Fruit fly (Drosophila melanogaster) whole organism, embryonic: Measurements from ENCODE around the gene Gr61a.

ENCODE experiments used
- Ada2b ChIP-seq: fragments of 200-800 bp; sonication (Bioruptor generic); IDR thresholded peaks from 2 replicates; pipeline ENCODE4 v1.3.6; 2022; ENCODE audit warnings: missing biosample characterization, missing genetic modification characterization
- Asciz ChIP-seq: fragments of 200-800 bp; sonication (Bioruptor generic); optimal IDR thresholded peaks from 2 replicates; lab custom pipeline; 2017; ENCODE audit warnings: missing biosample characterization, mild to moderate bottlenecking, missing genetic modification characterization, missing genetic modification reagents
- Atf3 ChIP-seq: fragments of 200-800 bp; sonication (Bioruptor generic); optimal IDR thresholded peaks from 3 replicates; lab custom pipeline; 2016; ENCODE audit warnings: missing biosample characterization, missing genetic modification characterization
- BEAF-32 ChIP-seq: fragments of 200-800 bp; sonication (Bioruptor generic); optimal IDR thresholded peaks from 3 replicates; lab custom pipeline; 2017; ENCODE audit warnings: missing biosample characterization, missing genetic modification characterization, mild to moderate bottlenecking, moderate library complexity, missing genetic modification reagents
- Bdp1 ChIP-seq: fragments of 200-800 bp; sonication (Bioruptor generic); optimal IDR thresholded peaks from 3 replicates; lab custom pipeline; 2016; ENCODE audit warnings: missing biosample characterization, missing genetic modification characterization
- Bgb ChIP-seq: fragments of 200-800 bp; sonication (Bioruptor generic); IDR thresholded peaks from 2 replicates; pipeline ENCODE4 v1.3.6; 2022; ENCODE audit warnings: missing biosample characterization, missing genetic modification characterization; ENCODE audit not compliant: partially characterized antibody
- CG11398 ChIP-seq: fragments of 200-800 bp; sonication (Bioruptor generic); optimal IDR thresholded peaks from 2 replicates; lab custom pipeline; 2016; ENCODE audit warnings: missing biosample characterization, missing genetic modification characterization
- CG12071 ChIP-seq: fragments of 200-800 bp; sonication (Bioruptor generic); optimal IDR thresholded peaks from 3 replicates; lab custom pipeline; 2018; ENCODE audit warnings: missing biosample characterization, mild to moderate bottlenecking, missing genetic modification characterization
- CG12155 ChIP-seq: fragments of 200-800 bp; sonication (Bioruptor generic); optimal IDR thresholded peaks from 3 replicates; lab custom pipeline; 2016; ENCODE audit warnings: missing biosample characterization, missing genetic modification characterization
- CG17612 ChIP-seq: fragments of 200-800 bp; sonication (Bioruptor generic); IDR thresholded peaks from 2 replicates; pipeline ENCODE4 v1.3.6; 2022; ENCODE audit warnings: missing biosample characterization, missing genetic modification characterization
- CG1792 ChIP-seq: fragments of 200-800 bp; sonication (Bioruptor generic); optimal IDR thresholded peaks from 2 replicates; lab custom pipeline; 2016; ENCODE audit warnings: missing biosample characterization, missing genetic modification characterization
- CG2116 ChIP-seq: fragments of 200-800 bp; sonication (Bioruptor generic); optimal IDR thresholded peaks from 3 replicates; lab custom pipeline; 2018; ENCODE audit warnings: missing biosample characterization, mild to moderate bottlenecking, missing genetic modification characterization
- CG32772 ChIP-seq: fragments of 200-800 bp; sonication (Bioruptor generic); IDR thresholded peaks from 2 replicates; pipeline ENCODE4 v1.3.6; 2022; ENCODE audit warnings: missing biosample characterization, missing genetic modification characterization
- CG4328 ChIP-seq: fragments of 200-800 bp; sonication (Bioruptor generic); optimal IDR thresholded peaks from 3 replicates; lab custom pipeline; 2017; ENCODE audit warnings: missing biosample characterization, missing genetic modification reagents, missing genetic modification characterization
- CG6791 ChIP-seq: fragments of 200-800 bp; sonication (Bioruptor generic); IDR thresholded peaks from 3 replicates; pipeline ENCODE4 v1.3.6; 2022; ENCODE audit warnings: missing biosample characterization, missing genetic modification characterization; ENCODE audit not compliant: partially characterized antibody
- Chrac-16 ChIP-seq: fragments of 200-800 bp; sonication (Bioruptor generic); optimal IDR thresholded peaks from 3 replicates; lab custom pipeline; 2016; ENCODE audit warnings: missing biosample characterization, missing genetic modification characterization
- Dbx ChIP-seq: fragments of 200-800 bp; sonication (Bioruptor generic); IDR thresholded peaks from 3 replicates; pipeline ENCODE4 v1.3.6; 2022; ENCODE audit warnings: missing biosample characterization, missing genetic modification characterization
- Dll ChIP-seq: fragments of 200-800 bp; sonication (Bioruptor generic); IDR thresholded peaks from 4 replicates; pipeline ENCODE4 v1.3.6; 2022; ENCODE audit warnings: missing biosample characterization, missing genetic modification characterization; ENCODE audit not compliant: partially characterized antibody
- Dref ChIP-seq: fragments of 200-800 bp; sonication (Bioruptor generic); IDR thresholded peaks from 2 replicates; pipeline ENCODE4 v1.3.6; 2022; ENCODE audit warnings: missing biosample characterization, missing genetic modification characterization
- GATAe ChIP-seq: fragments of 200-800 bp; sonication (Bioruptor generic); conservative IDR thresholded peaks from 2 replicates; pipeline ENCODE4 v1.3.6; 2022; ENCODE audit warnings: missing biosample characterization, missing genetic modification characterization
- Lim3 ChIP-seq: fragments of 200-800 bp; sonication (Bioruptor generic); IDR thresholded peaks from 2 replicates; pipeline ENCODE4 v1.3.6; 2022; ENCODE audit warnings: missing biosample characterization, missing genetic modification characterization
- MBD-R2 ChIP-seq: fragments of 200-800 bp; sonication (Bioruptor generic); IDR thresholded peaks from 2 replicates; pipeline ENCODE4 v1.3.6; 2022; ENCODE audit warnings: missing biosample characterization, missing genetic modification characterization
- Myb ChIP-seq: fragments of 200-800 bp; sonication (Bioruptor generic); optimal IDR thresholded peaks from 2 replicates; lab custom pipeline; 2016; ENCODE audit warnings: missing biosample characterization, missing genetic modification characterization
- NK7.1 ChIP-seq: fragments of 200-800 bp; sonication (Bioruptor generic); optimal IDR thresholded peaks from 3 replicates; lab custom pipeline; 2016; ENCODE audit warnings: missing biosample characterization, missing genetic modification characterization
- Neu2 ChIP-seq: fragments of 200-800 bp; sonication (Bioruptor generic); optimal IDR thresholded peaks from 3 replicates; lab custom pipeline; 2016; ENCODE audit warnings: missing biosample characterization, missing genetic modification characterization, borderline replicate concordance
- Oli ChIP-seq: fragments of 200-800 bp; sonication (Bioruptor generic); optimal IDR thresholded peaks from 2 replicates; lab custom pipeline; 2018; ENCODE audit warnings: missing biosample characterization, mild to moderate bottlenecking, missing genetic modification characterization, moderate library complexity
- Poxn ChIP-seq: fragments of 200-800 bp; sonication (Bioruptor generic); IDR thresholded peaks from 2 replicates; pipeline ENCODE4 v1.3.6; 2022; ENCODE audit warnings: missing biosample characterization, missing genetic modification characterization
- Ptx1 ChIP-seq: fragments of 200-800 bp; sonication (Bioruptor generic); IDR thresholded peaks from 2 replicates; pipeline ENCODE4 v1.3.6; 2022; ENCODE audit warnings: missing biosample characterization, missing genetic modification characterization
- Scr ChIP-seq: fragments of 200-800 bp; sonication (Bioruptor generic); IDR thresholded peaks from 2 replicates; pipeline ENCODE4 v1.3.6; 2022; ENCODE audit warnings: missing biosample characterization, missing genetic modification characterization; ENCODE audit not compliant: partially characterized antibody
- Sry-δ ChIP-seq: fragments of 200-800 bp; sonication (Bioruptor generic); optimal IDR thresholded peaks from 2 replicates; lab custom pipeline; 2016; ENCODE audit warnings: missing biosample characterization, missing genetic modification characterization
- TFAM ChIP-seq: fragments of 200-800 bp; sonication (Bioruptor generic); optimal IDR thresholded peaks from 2 replicates; lab custom pipeline; 2017; ENCODE audit warnings: missing biosample characterization, missing genetic modification characterization, inconsistent platforms
- YL-1 ChIP-seq: fragments of 200-800 bp; sonication (Bioruptor generic); optimal IDR thresholded peaks from 3 replicates; lab custom pipeline; 2017; ENCODE audit warnings: missing biosample characterization, mild to moderate bottlenecking, missing genetic modification characterization
- amos ChIP-seq: fragments of 200-800 bp; sonication (Bioruptor generic); IDR thresholded peaks from 2 replicates; pipeline ENCODE4 v1.3.6; 2022; ENCODE audit warnings: missing biosample characterization, missing genetic modification characterization; ENCODE audit not compliant: partially characterized antibody
- ara ChIP-seq: fragments of 200-800 bp; sonication (Bioruptor generic); IDR thresholded peaks from 2 replicates; pipeline ENCODE4 v1.3.6; 2022; ENCODE audit warnings: missing biosample characterization, missing genetic modification characterization
- ato ChIP-seq: fragments of 200-800 bp; sonication (Bioruptor generic); IDR thresholded peaks from 2 replicates; pipeline ENCODE4 v1.3.6; 2022; ENCODE audit warnings: missing biosample characterization, missing genetic modification characterization; ENCODE audit not compliant: partially characterized antibody
- da ChIP-seq: fragments of 200-800 bp; sonication (Bioruptor generic); optimal IDR thresholded peaks from 2 replicates; lab custom pipeline; 2016; ENCODE audit warnings: missing biosample characterization, missing genetic modification characterization
- dimm ChIP-seq: fragments of 200-800 bp; sonication (Bioruptor generic); IDR thresholded peaks from 2 replicates; pipeline ENCODE4 v1.3.6; 2022; ENCODE audit warnings: missing biosample characterization, missing genetic modification characterization
- ems ChIP-seq: fragments of 200-800 bp; sonication (Bioruptor generic); optimal IDR thresholded peaks from 3 replicates; lab custom pipeline; 2016; ENCODE audit warnings: missing biosample characterization, missing genetic modification characterization
- fd96Cb ChIP-seq: fragments of 200-800 bp; sonication (Bioruptor generic); optimal IDR thresholded peaks from 2 replicates; lab custom pipeline; 2018; ENCODE audit warnings: missing biosample characterization, mild to moderate bottlenecking, missing genetic modification characterization, moderate library complexity
- gem ChIP-seq: fragments of 200-800 bp; sonication (Bioruptor generic); optimal IDR thresholded peaks from 2 replicates; lab custom pipeline; 2019; ENCODE audit warnings: missing biosample characterization, mild to moderate bottlenecking, missing genetic modification characterization, moderate library complexity
- grau ChIP-seq: fragments of 200-800 bp; optimal IDR thresholded peaks from 3 replicates; lab custom pipeline; 2019; ENCODE audit warnings: missing biosample characterization, mild to moderate bottlenecking, missing genetic modification characterization, moderate library complexity
- gt ChIP-seq: fragments of 200-800 bp; sonication (Bioruptor generic); IDR thresholded peaks from 2 replicates; pipeline ENCODE4 v1.3.6; 2022; ENCODE audit warnings: missing biosample characterization, missing genetic modification characterization
- ken ChIP-seq: fragments of 200-800 bp; sonication (Bioruptor generic); IDR thresholded peaks from 3 replicates; pipeline ENCODE4 v1.3.6; 2022; ENCODE audit warnings: missing biosample characterization, missing genetic modification characterization
- pan ChIP-seq, 4 experiments: fragments of >200 bp in 3 of 4; fragments of 200-800 bp in 1 of 4; sonication (Bioruptor generic) in 1 of 4; optimal IDR thresholded peaks in 3 of 4; IDR thresholded peaks in 1 of 4; 2 replicates each; pipeline versions ENCODE4 v1.3.6 to Lab custom; 2017 to 2022; ENCODE audit warnings: missing biosample characterization in 2 of 4, missing genetic modification characterization in 2 of 4, mixed read lengths in 1 of 4
- pfk ChIP-seq: fragments of 200-800 bp; sonication (Bioruptor generic); optimal IDR thresholded peaks from 2 replicates; lab custom pipeline; 2018; ENCODE audit warnings: missing biosample characterization, mild to moderate bottlenecking, missing genetic modification characterization, moderate library complexity
- phol ChIP-seq: fragments of 200-800 bp; sonication (Bioruptor generic); optimal IDR thresholded peaks from 3 replicates; lab custom pipeline; 2018; ENCODE audit warnings: missing biosample characterization, mild to moderate bottlenecking, missing genetic modification characterization, moderate library complexity
- prd ChIP-seq, 3 experiments: fragments of >200 bp in 2 of 3; fragments of 200-800 bp in 1 of 3; sonication (Bioruptor generic) in 1 of 3; optimal IDR thresholded peaks in 2 of 3; IDR thresholded peaks in 1 of 3; 2 replicates in 2 of 3; 3 replicates in 1 of 3; pipeline versions ENCODE4 v1.3.6 to Lab custom; 2017 to 2022; ENCODE audit warnings: missing biosample characterization in 1 of 3, missing genetic modification characterization in 1 of 3
- pros ChIP-seq: fragments of 200-800 bp; sonication (Bioruptor generic); optimal IDR thresholded peaks from 3 replicates; lab custom pipeline; 2019; ENCODE audit warnings: missing biosample characterization, mild to moderate bottlenecking, missing genetic modification characterization, moderate library complexity
- shn ChIP-seq: fragments of 200-800 bp; sonication (Bioruptor generic); optimal IDR thresholded peaks from 3 replicates; lab custom pipeline; 2016; ENCODE audit warnings: missing biosample characterization, missing genetic modification characterization

The Gr61a gene

DNA sequence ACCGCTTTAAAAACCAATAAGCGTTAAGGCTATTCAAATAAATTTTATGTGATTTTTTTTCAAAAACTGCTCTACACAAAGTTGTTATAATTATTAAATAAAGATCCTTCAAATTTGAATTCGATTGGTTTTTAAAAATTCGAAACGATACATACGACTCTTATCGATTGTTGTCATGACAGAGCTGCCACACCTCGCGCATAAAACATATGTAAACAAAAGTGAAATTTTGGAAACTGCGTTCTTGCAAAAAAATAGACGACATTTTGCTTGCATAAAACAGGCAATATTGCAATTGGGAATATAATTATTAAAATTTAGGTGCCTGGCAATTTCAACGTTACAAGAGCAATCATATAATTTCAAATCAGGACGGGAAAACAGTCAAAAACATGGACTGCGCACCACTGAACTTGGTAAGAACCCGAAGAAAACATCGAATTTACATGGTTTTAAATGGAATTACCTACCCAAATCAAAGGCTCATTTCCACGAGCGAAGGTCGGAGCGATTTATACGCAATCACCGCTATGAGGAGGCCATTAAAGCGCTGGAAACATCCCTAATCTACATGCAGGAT lies 5.7 kb upstream of the Gr61a start, which contains the start of gene CG42554 (continued):
- no peak for TF ChIP-seq prd (optimal IDR thresholded peaks at IDR 0.05; lab: Kevin White, UChicago)
- no peak for TF ChIP-seq prd (GFP tag; IDR thresholded peaks at IDR 0.05; lab: Robert Waterston, UW)
- TF ChIP-seq BEAF-32 (GFP tag; lab: Kevin White, UChicago) = peak; percentile 64
- no peak for TF ChIP-seq ems (GFP tag; lab: Kevin White, UChicago)
- TF ChIP-seq NK7.1 (GFP tag; lab: Kevin White, UChicago) = no peak
- TF ChIP-seq Chrac-16 (GFP tag; lab: Kevin White, UChicago) = no peak
- no peak for TF ChIP-seq Ada2b (GFP tag; lab: Robert Waterston, UW)
- TF ChIP-seq gem (tag; lab: Kevin White, UChicago) = no peak
- no peak for TF ChIP-seq CG4328 (GFP tag; lab: Kevin White, UChicago)
- no peak for TF ChIP-seq Myb (GFP tag; lab: Kevin White, UChicago)
- no peak for TF ChIP-seq Atf3
- peak; percentile 61 for TF ChIP-seq CG2116 (GFP tag; lab: Kevin White, UChicago)
- peak; percentile 67 for TF ChIP-seq Dll (GFP tag; lab: Robert Waterston, UW)
- no peak for TF ChIP-seq CG1792
- TF ChIP-seq Asciz (GFP tag; lab: Kevin White, UChicago) = no peak
- TF ChIP-seq Ptx1 (GFP tag; lab: Robert Waterston, UW) = no peak
- no peak for TF ChIP-seq CG17612
- no peak for TF ChIP-seq Lim3 (GFP tag; lab: Robert Waterston, UW)
- TF ChIP-seq fd96Cb (tag; lab: Kevin White, UChicago) = no peak
- TF ChIP-seq ato = 0 out of 2 replicates have a peak, but pooled peaks have one; percentile 22
- TF ChIP-seq dimm (GFP tag; lab: Robert Waterston, UW) = no peak
- TF ChIP-seq ken (GFP tag; lab: Robert Waterston, UW) = no peak
- peak; percentile 37 for TF ChIP-seq Sry-δ (GFP tag; lab: Kevin White, UChicago)
- TF ChIP-seq phol (tag; lab: Kevin White, UChicago) = peak; percentile 8
- peak; percentile 62 for TF ChIP-seq Scr (GFP tag; lab: Robert Waterston, UW)
- TF ChIP-seq CG12071 (GFP tag; lab: Kevin White, UChicago) = no peak
- TF ChIP-seq CG32772 = no peak
- TF ChIP-seq CG6791 (GFP tag; lab: Robert Waterston, UW) = peak; percentile 33; the same call in 1 of the 3 replicates
- no peak for TF ChIP-seq Dbx (GFP tag; lab: Robert Waterston, UW)
- no peak for TF ChIP-seq da (GFP tag; lab: Kevin White, UChicago)
- peak; percentile 69 for TF ChIP-seq YL-1
- no peak for TF ChIP-seq Bdp1 (GFP tag; lab: Kevin White, UChicago)
- TF ChIP-seq pros (GFP tag; lab: Kevin White, UChicago) = no peak
- no peak for TF ChIP-seq grau (tag; lab: Kevin White, UChicago)
- no peak for TF ChIP-seq TFAM (GFP tag; lab: Kevin White, UChicago)
- TF ChIP-seq Oli (tag; lab: Kevin White, UChicago) = no peak
- TF ChIP-seq GATAe (GFP tag; lab: Robert Waterston, UW) = no peak
- TF ChIP-seq Poxn = no peak
- TF ChIP-seq Dref = peak; percentile 82
- no peak for TF ChIP-seq shn (GFP tag; lab: Kevin White, UChicago)
- TF ChIP-seq Bgb = peak; percentile 58; the same call in 1 of the 2 replicates
- TF ChIP-seq CG12155 (GFP tag; lab: Kevin White, UChicago) = no peak
- peak; percentile 59; the same call in 1 of the 2 replicates for TF ChIP-seq amos (GFP tag; lab: Robert Waterston, UW)
- TF ChIP-seq gt = no peak
- no peak for TF ChIP-seq pfk (GFP tag; lab: Kevin White, UChicago)
- TF ChIP-seq CG11398 = no peak
- peak; percentile 64; the same call in 1 of the 2 replicates for TF ChIP-seq MBD-R2
- no peak for TF ChIP-seq ara (GFP tag; lab: Robert Waterston, UW)
- no peak for TF ChIP-seq pan (optimal IDR thresholded peaks at IDR 0.05; lab: Kevin White, UChicago)
- TF ChIP-seq pan (GFP tag; optimal IDR thresholded peaks at IDR 0.05 in 1 of 2, IDR thresholded peaks at IDR 0.05 in 1 of 2) = no peak
- TF ChIP-seq Neu2 (GFP tag; lab: Kevin White, UChicago) = no peak
